Fruit fly (Drosophila melanogaster): ENCODE data around the gene Cyp4d2.

- TF ChIP-seq kay (GFP tag; ENCODE audit: borderline replicate concordance) (no peak), CG7045 (GFP tag; optimal IDR thresholded peaks at IDR 0.05) (no peak), toe (GFP tag; optimal IDR thresholded peaks at IDR 0.05) (no peak), CG1620 (GFP tag; optimal IDR thresholded peaks at IDR 0.05) (no peak), CG14711 (tag; optimal IDR thresholded peaks at IDR 0.05) (no peak), tj (GFP tag; optimal IDR thresholded peaks at IDR 0.05) (no peak), Hr96 (GFP tag; optimal IDR thresholded peaks at IDR 0.05) (no peak)
These were observed 36.2 kb upstream of the Cyp4d2 start for dm6 chrX:2139610-2140009.

All from whole organism, adult.